Fruit fly (Drosophila melanogaster) whole organism, prepupa: Measurements from ENCODE around the gene CG31125.

Source experiments
- CG31627 ChIP-seq: fragments of 200-800 bp; sonication (Bioruptor generic); optimal IDR thresholded peaks from 3 replicates; lab custom pipeline; 2016; ENCODE audit warnings: missing biosample characterization, missing genetic modification characterization
- Hr4 ChIP-seq: fragments of 200-800 bp; sonication (Bioruptor generic); optimal IDR thresholded peaks from 3 replicates; lab custom pipeline; 2016; ENCODE audit warnings: missing biosample characterization, missing genetic modification characterization
- lz ChIP-seq: fragments of 200-800 bp; sonication (Bioruptor generic); optimal IDR thresholded peaks from 3 replicates; lab custom pipeline; 2016; ENCODE audit warnings: missing biosample characterization, missing genetic modification characterization

- TF ChIP-seq CG31627 (GFP tag; lab: Kevin White, UChicago), result peak; percentile 61
- no peak for TF ChIP-seq Hr4
- peak; percentile 45 for TF ChIP-seq lz
These were observed at the start of gene CG31125, which contains the start of gene CG6695 for dm6 chr3R:24654770-24655322.
